Worm (Caenorhabditis elegans) whole organism, L4 larva: ENCODE data around the gene wdfy-2.

Experiments
- F10B5.3 ChIP-seq: sonication (generic microtip); optimal IDR thresholded peaks from 2 replicates; lab custom pipeline; 2016; ENCODE audit warnings: mild to moderate bottlenecking, missing genetic modification characterization, missing compliant biosample characterization
- F44E2.7 ChIP-seq: fragments of 200-800 bp; sonication (Bioruptor generic); IDR thresholded peaks from 2 replicates; pipeline ENCODE4 v2.1.2; 2022; ENCODE audit warnings: missing genetic modification characterization, missing compliant biosample characterization
- aha-1 ChIP-seq: fragments of 150-350 bp; peaks from one replicate; lab custom pipeline; 2014; ENCODE audit warnings: missing biosample characterization, missing genetic modification characterization
- ceh-20 ChIP-seq: fragments of 200-800 bp; sonication (Bioruptor generic); IDR thresholded peaks from 2 replicates; pipeline ENCODE4 v1.3.6; 2022; ENCODE audit warnings: missing genetic modification reagents, missing genetic modification characterization, missing compliant biosample characterization
- ceh-32 ChIP-seq: sonication (generic microtip); optimal IDR thresholded peaks from 2 replicates; lab custom pipeline; 2016; ENCODE audit warnings: mild to moderate bottlenecking, missing genetic modification characterization, missing compliant biosample characterization; ENCODE audit not compliant: poor library complexity
- ces-1 ChIP-seq: fragments of 150-350 bp; sonication (generic microtip); optimal IDR thresholded peaks from 4 replicates; lab custom pipeline; 2014; ENCODE audit warnings: missing biosample characterization, missing genetic modification reagents, missing genetic modification characterization
- ctbp-1 ChIP-seq: fragments of 200-800 bp; sonication (Bioruptor generic); IDR thresholded peaks from 2 replicates; pipeline ENCODE4 v1.3.6; 2022; ENCODE audit warnings: missing genetic modification reagents, missing genetic modification characterization, missing compliant biosample characterization
- daf-12 ChIP-seq: fragments of 150-350 bp; optimal IDR thresholded peaks from 2 replicates; lab custom pipeline; 2014; ENCODE audit warnings: missing biosample characterization, missing genetic modification reagents, missing genetic modification characterization
- dmd-8 ChIP-seq: fragments of 200-800 bp; sonication (Bioruptor generic); IDR thresholded peaks from 2 replicates; pipeline ENCODE4 v1.3.6; 2022; ENCODE audit warnings: missing genetic modification characterization, missing compliant biosample characterization
- dmd-9 ChIP-seq: fragments of 200-800 bp; sonication (Bioruptor generic); IDR thresholded peaks from 2 replicates; pipeline ENCODE4 v1.3.6; 2022; ENCODE audit warnings: missing genetic modification reagents, missing genetic modification characterization, missing compliant biosample characterization
- dpl-1 ChIP-seq: fragments of 150-350 bp; optimal IDR thresholded peaks from 2 replicates; lab custom pipeline; 2014; ENCODE audit warnings: missing biosample characterization, missing genetic modification reagents, missing genetic modification characterization
- duxl-1 ChIP-seq: sonication (generic microtip); optimal IDR thresholded peaks from 2 replicates; lab custom pipeline; 2016; ENCODE audit warnings: mild to moderate bottlenecking, missing genetic modification characterization, moderate library complexity, missing compliant biosample characterization; ENCODE audit not compliant: poor library complexity
- egl-27 ChIP-seq: sonication (generic microtip); optimal IDR thresholded peaks from 3 replicates; lab custom pipeline; 2017; ENCODE audit warnings: missing biosample characterization, missing genetic modification reagents, missing genetic modification characterization
- fkh-10 ChIP-seq: fragments of 150-350 bp; optimal IDR thresholded peaks from 2 replicates; lab custom pipeline; 2014; ENCODE audit warnings: missing biosample characterization, missing genetic modification reagents, missing genetic modification characterization
- fos-1 ChIP-seq: fragments of 150-350 bp; optimal IDR thresholded peaks from 2 replicates; lab custom pipeline; 2014; ENCODE audit warnings: missing biosample characterization, missing genetic modification characterization
- hif-1 ChIP-seq, 2 experiments: sonication (generic microtip); optimal IDR thresholded peaks; 2 replicates each; lab custom pipeline; 2016 to 2017; ENCODE audit warnings: missing compliant biosample characterization in 2 of 2, missing genetic modification characterization in 2 of 2, missing genetic modification reagents in 2 of 2, missing genotype in 2 of 2, mild to moderate bottlenecking in 1 of 2
- hlh-11 ChIP-seq: fragments of 200-800 bp; sonication (Bioruptor generic); optimal IDR thresholded peaks from 2 replicates; lab custom pipeline; 2018; ENCODE audit warnings: mild to moderate bottlenecking, missing genetic modification characterization, missing compliant biosample characterization
- hlh-30 ChIP-seq: sonication (generic microtip); optimal IDR thresholded peaks from 2 replicates; lab custom pipeline; 2017; ENCODE audit warnings: antibody characterized with exemption, mild to moderate bottlenecking, missing genetic modification characterization, missing compliant biosample characterization; ENCODE audit not compliant: insufficient read depth
- lim-7 ChIP-seq: fragments of 200-800 bp; sonication (Bioruptor generic); IDR thresholded peaks from 2 replicates; pipeline ENCODE4 v1.3.6; 2022; ENCODE audit warnings: missing genetic modification characterization, missing compliant biosample characterization
- lin-39 ChIP-seq: fragments of 150-350 bp; optimal IDR thresholded peaks from 2 replicates; lab custom pipeline; 2014; ENCODE audit warnings: missing biosample characterization, missing genetic modification reagents, missing genetic modification characterization
- lsy-2 ChIP-seq, 2 experiments: fragments of 150-350 bp in 1 of 2; sonication (generic microtip) in 1 of 2; optimal IDR thresholded peaks; 2 replicates each; lab custom pipeline; 2014 to 2017; ENCODE audit warnings: missing biosample characterization in 2 of 2, missing genetic modification characterization in 2 of 2
- mdt-29 ChIP-seq: fragments of 200-800 bp; sonication (Bioruptor generic); IDR thresholded peaks from 2 replicates; pipeline ENCODE4 v1.3.6; 2022; ENCODE audit warnings: missing genetic modification reagents, missing genetic modification characterization, missing compliant biosample characterization
- mep-1 ChIP-seq: fragments of 150-350 bp; sonication (generic microtip); optimal IDR thresholded peaks from 3 replicates; lab custom pipeline; 2014; ENCODE audit warnings: missing biosample characterization, missing genetic modification characterization
- mes-2 ChIP-seq: sonication (generic microtip); optimal IDR thresholded peaks from 2 replicates; lab custom pipeline; 2016; ENCODE audit warnings: missing genotype, mild to moderate bottlenecking, missing genetic modification characterization, missing compliant biosample characterization; ENCODE audit not compliant: poor library complexity, severe bottlenecking
- mxl-3 ChIP-seq: fragments of 200-800 bp; sonication (Bioruptor generic); optimal IDR thresholded peaks from 2 replicates; lab custom pipeline; 2018; ENCODE audit warnings: mild to moderate bottlenecking, missing genetic modification characterization, missing compliant biosample characterization
- nhr-111 ChIP-seq: fragments of 200-800 bp; sonication (Bioruptor generic); optimal IDR thresholded peaks from 2 replicates; lab custom pipeline; 2018; ENCODE audit warnings: mild to moderate bottlenecking, missing genetic modification characterization, missing compliant biosample characterization
- nhr-25 ChIP-seq: sonication (generic microtip); optimal IDR thresholded peaks from 2 replicates; lab custom pipeline; 2017; ENCODE audit warnings: missing genetic modification characterization, mild to moderate bottlenecking, missing compliant biosample characterization, antibody characterized with exemption, moderate library complexity, borderline replicate concordance; ENCODE audit not compliant: insufficient read depth
- nhr-6 ChIP-seq: fragments of 150-350 bp; optimal IDR thresholded peaks from 2 replicates; lab custom pipeline; 2014; ENCODE audit warnings: missing biosample characterization, missing genetic modification characterization
- php-3 ChIP-seq: fragments of 200-800 bp; sonication (Bioruptor generic); IDR thresholded peaks from 2 replicates; pipeline ENCODE4 v1.3.6; 2022; ENCODE audit warnings: missing genetic modification reagents, missing genetic modification characterization, missing compliant biosample characterization
- rbr-2 ChIP-seq: sonication (generic microtip); optimal IDR thresholded peaks from 2 replicates; lab custom pipeline; 2016; ENCODE audit warnings: missing genotype, missing genetic modification characterization, missing compliant biosample characterization
- sdz-12 ChIP-seq: fragments of 200-800 bp; sonication (Bioruptor generic); optimal IDR thresholded peaks from 2 replicates; lab custom pipeline; 2018; ENCODE audit warnings: mild to moderate bottlenecking, missing genetic modification characterization, missing compliant biosample characterization
- tag-97 ChIP-seq: fragments of 200-800 bp; sonication (Bioruptor generic); IDR thresholded peaks from 2 replicates; pipeline ENCODE4 v1.3.6; 2022; ENCODE audit warnings: missing genetic modification characterization, missing compliant biosample characterization
- unc-62 ChIP-seq, 3 experiments: fragments of 150-350 bp in 1 of 3; sonication (generic microtip); optimal IDR thresholded peaks in 2 of 3; peaks in 1 of 3; 1 replicate in 1 of 3; 2 replicates in 2 of 3; lab custom pipeline; 2014 to 2017; ENCODE audit warnings: missing biosample characterization in 3 of 3, missing genetic modification characterization in 3 of 3, missing genetic modification reagents in 3 of 3, missing genotype in 1 of 3
- zag-1 ChIP-seq: fragments of 150-350 bp; optimal IDR thresholded peaks from 2 replicates; lab custom pipeline; 2014; ENCODE audit warnings: missing biosample characterization, missing genetic modification characterization
- zfp-3 ChIP-seq: fragments of 200-800 bp; sonication (Bioruptor generic); conservative IDR thresholded peaks from 2 replicates; pipeline ENCODE4 v1.3.6; 2022; ENCODE audit warnings: missing genetic modification reagents, missing genetic modification characterization, missing compliant biosample characterization
- ztf-7 ChIP-seq: fragments of 150-350 bp; optimal IDR thresholded peaks from 2 replicates; lab custom pipeline; 2014; ENCODE audit warnings: missing biosample characterization, missing genetic modification characterization

Gene wdfy-2

DNA sequence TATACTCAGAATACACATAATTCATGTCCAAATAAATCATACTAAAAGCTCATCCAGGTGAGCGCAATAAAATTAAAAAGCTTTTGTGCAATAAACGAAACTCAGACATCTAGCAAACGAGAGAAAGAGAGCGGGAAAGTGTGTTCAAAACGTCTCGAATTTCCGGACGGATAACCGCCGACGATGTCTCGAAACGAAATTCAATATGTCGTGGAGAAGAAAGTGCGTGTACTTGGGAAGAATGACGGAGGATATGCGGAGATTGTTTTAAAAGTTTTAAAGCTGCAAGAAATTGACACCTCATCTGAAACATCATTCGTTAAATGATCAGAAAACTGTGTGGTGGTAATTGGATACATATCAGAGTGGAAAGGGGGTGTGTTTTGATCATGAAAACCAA, 4.9 kb upstream of the wdfy-2 start:
- TF ChIP-seq fkh-10 (no peak), aha-1 (tag; lab: Kevin White, UChicago) (peak; percentile 9)

DNA sequence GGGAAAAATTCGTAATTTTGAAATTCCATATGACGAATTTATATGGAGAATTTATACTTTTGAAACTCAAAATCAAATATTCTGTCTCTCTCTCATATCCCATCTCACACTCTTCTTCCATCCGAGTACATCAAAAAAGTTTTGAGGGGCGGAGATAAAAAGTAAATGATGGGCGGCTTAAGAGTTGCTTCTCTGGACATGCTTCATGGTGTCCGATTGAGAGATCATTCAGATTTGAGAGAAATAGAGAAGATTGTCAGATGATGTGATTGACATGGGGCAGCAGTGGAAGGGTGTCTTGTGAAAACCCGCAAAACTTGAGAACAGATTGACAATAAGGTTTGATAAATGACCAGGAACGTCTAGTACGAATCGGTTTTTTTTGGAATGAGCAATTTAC, 4.0 kb upstream of the wdfy-2 start:
- no peak for TF ChIP-seq F44E2.7 (GFP tag; lab: Robert Waterston, UW)
- TF ChIP-seq mdt-29 (GFP tag; lab: Robert Waterston, UW) = no peak
- TF ChIP-seq lim-7 (GFP tag; lab: Robert Waterston, UW) = no peak
- peak; percentile 6 for TF ChIP-seq hlh-30
- peak in 1 of 2 experiments; percentile 97 for TF ChIP-seq unc-62 (GFP tag; optimal IDR thresholded peaks at IDR 0.05 in 1 of 2; lab: Kevin White, UChicago)
- no peak for TF ChIP-seq unc-62 (tag; optimal IDR thresholded peaks at IDR 0.05; lab: Kevin White, UChicago)

DNA sequence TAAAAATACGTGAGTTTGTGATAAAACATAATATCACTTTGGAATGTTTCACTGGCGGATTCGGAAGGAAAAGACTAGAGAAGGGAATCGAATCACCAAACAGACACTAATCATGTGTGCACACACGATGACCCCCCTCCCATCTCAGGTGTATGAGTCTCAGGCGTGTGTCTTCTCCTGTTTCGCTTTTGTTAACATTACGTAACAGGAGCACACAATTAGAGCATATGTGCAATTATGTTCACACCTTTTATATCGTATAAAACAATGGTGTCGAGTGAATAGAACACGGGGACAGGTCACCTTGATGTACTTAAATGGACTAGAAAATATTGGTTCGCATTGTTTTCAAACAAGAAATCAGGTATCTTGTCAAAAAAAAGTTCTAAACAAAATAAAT, 2.9 kb upstream of the wdfy-2 start:
- TF ChIP-seq aha-1 (tag; lab: Kevin White, UChicago) (peak; percentile 85), daf-12 (no peak), lin-39 (tag; lab: Kevin White, UChicago) (no peak)

DNA sequence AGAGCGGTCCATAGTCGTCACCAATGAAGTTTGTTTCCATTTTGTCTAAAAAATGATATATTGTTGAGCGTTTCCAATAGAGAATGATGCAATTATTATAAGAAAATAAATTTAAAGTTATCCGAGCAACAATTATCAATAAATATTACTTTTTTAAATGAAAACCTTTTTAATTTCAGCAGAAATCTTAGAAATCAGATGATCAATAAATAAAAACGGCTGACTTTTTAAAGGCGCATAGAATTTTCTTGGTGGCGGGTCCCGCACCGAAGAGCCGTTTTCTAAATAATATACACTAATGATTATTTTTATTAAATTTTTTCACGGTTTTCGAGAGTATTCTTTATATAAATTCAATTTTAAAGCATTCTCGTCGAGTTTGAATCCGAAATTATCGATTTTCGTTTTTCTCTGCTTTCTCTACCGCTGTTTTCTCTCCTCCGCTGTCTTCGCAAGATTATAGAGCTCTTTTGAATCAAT, 3.2 kb downstream of the wdfy-2 start, which contains the start of gene rab-39:
rab-39 (minus strand) TSS at position 51 of the 480 bp plus-strand sequence.
- TF ChIP-seq fos-1 (tag; lab: Kevin White, UChicago) = no peak
- no peak for TF ChIP-seq tag-97 (GFP tag; lab: Robert Waterston, UW)
- TF ChIP-seq mxl-3 (GFP tag; lab: Kevin White, UChicago) = no peak
- TF ChIP-seq mdt-29 (GFP tag; lab: Robert Waterston, UW) = no peak
- no peak for TF ChIP-seq nhr-25
- TF ChIP-seq ctbp-1 (GFP tag; lab: Robert Waterston, UW) = no peak
- TF ChIP-seq dmd-9 = no peak
- TF ChIP-seq duxl-1 (tag; lab: Kevin White, UChicago) = no peak
- peak; percentile 53 for TF ChIP-seq hlh-11 (tag; lab: Kevin White, UChicago)
- no peak for TF ChIP-seq egl-27 (tag; lab: Kevin White, UChicago)
- TF ChIP-seq dmd-8 (GFP tag; lab: Robert Waterston, UW) = no peak
- TF ChIP-seq hif-1 (tag; optimal IDR thresholded peaks at IDR 0.05; lab: Kevin White, UChicago) = peak in 1 of 2 experiments; percentile 27
- peak; percentile 57 for TF ChIP-seq mes-2 (tag; lab: Kevin White, UChicago)
- TF ChIP-seq hlh-30 = peak; percentile 82
- TF ChIP-seq daf-12 = no peak
- peak; percentile 26 for TF ChIP-seq dpl-1 (GFP tag; lab: Kevin White, UChicago)
- TF ChIP-seq lsy-2 (tag; optimal IDR thresholded peaks at IDR 0.05; lab: Kevin White, UChicago) = peak in 1 of 2 experiments; percentile 69
- no peak for TF ChIP-seq ceh-32 (tag; lab: Kevin White, UChicago)
- no peak for TF ChIP-seq ceh-20 (GFP tag; lab: Robert Waterston, UW)
- no peak for TF ChIP-seq zfp-3 (GFP tag; lab: Robert Waterston, UW)
- no peak for TF ChIP-seq sdz-12 (GFP tag; lab: Kevin White, UChicago)
- no peak for TF ChIP-seq zag-1
- TF ChIP-seq ztf-7 (tag; lab: Kevin White, UChicago) = no peak
- TF ChIP-seq php-3 (GFP tag; lab: Robert Waterston, UW) = no peak
- peak; percentile 32 for TF ChIP-seq mep-1 (tag; lab: Kevin White, UChicago)
- no peak for TF ChIP-seq nhr-6 (tag; lab: Kevin White, UChicago)
- TF ChIP-seq F10B5.3 (tag; lab: Kevin White, UChicago) = no peak
- TF ChIP-seq rbr-2 (tag; lab: Kevin White, UChicago) = peak; percentile 16
- no peak for TF ChIP-seq nhr-111 (GFP tag; lab: Kevin White, UChicago)
- no peak for TF ChIP-seq aha-1 (tag; lab: Kevin White, UChicago)
- peak; percentile 2 for TF ChIP-seq ces-1 (GFP tag; lab: Kevin White, UChicago)
- TF ChIP-seq, all 104 proteins: peak for 9
